Worm (Caenorhabditis elegans): ENCODE results near the gene Y82E9BR.5.
"Not testable (repeated sequence)": the region's sequence is repeated elsewhere in the genome, so short reads cannot be mapped to it uniquely, and the experiment has no call there.

Gene Y82E9BR.5

ce11 chrIII:1355320-1355719, 28.9 kb upstream of the Y82E9BR.5 start, which contains the start of gene Y82E9BL.1 (continued):
- TF ChIP-seq lag-1 (GFP tag; IDR thresholded peaks at IDR 0.05) (no peak), dpff-1 (tag; optimal IDR thresholded peaks at IDR 0.05) (no peak), F52B5.7 (tag; optimal IDR thresholded peaks at IDR 0.05) (no peak), ceh-91 (GFP tag; IDR thresholded peaks at IDR 0.05) (no peak), F10E7.11 (tag; optimal IDR thresholded peaks at IDR 0.05) (no peak)

ce11 chrIII:1357973-1358372, 26.2 kb upstream of the Y82E9BR.5 start, which contains the start of gene Y82E9BR.8:
Gene Y82E9BR.8, minus strand, starts transcription at chrIII:1358073.
- not testable (repeated sequence) for TF ChIP-seq mcd-1 (GFP tag; IDR thresholded peaks at IDR 0.05); akir-1 (GFP tag; optimal IDR thresholded peaks at IDR 0.05); ZK185.1 (tag; optimal IDR thresholded peaks at IDR 0.05; ENCODE audit: poor library complexity, severe bottlenecking)

ce11 chrIII:1359669-1360068, 24.5 kb upstream of the Y82E9BR.5 start, which contains the start of gene Y82E9BR.9:
Gene Y82E9BR.9, minus strand, starts transcription at chrIII:1359769.
- TF ChIP-seq attf-3 (GFP tag; conservative IDR thresholded peaks at IDR 0.05) (no peak), ets-4 (GFP tag; optimal IDR thresholded peaks at IDR 0.05) (no peak), nhr-90 (tag; optimal IDR thresholded peaks at IDR 0.05) (no peak), dpl-1 (GFP tag; optimal IDR thresholded peaks at IDR 0.05) (no peak), mcd-1 (GFP tag; IDR thresholded peaks at IDR 0.05) (no peak), snpc-3.4 (tag; optimal IDR thresholded peaks at IDR 0.05) (no peak), hsf-1 (GFP tag; IDR thresholded peaks at IDR 0.05) (no peak), ceh-79 (tag; optimal IDR thresholded peaks at IDR 0.05) (no peak), zim-3 (tag; optimal IDR thresholded peaks at IDR 0.05) (no peak), ztf-22 (GFP tag; optimal IDR thresholded peaks at IDR 0.05) (no peak), rpc-1 (optimal IDR thresholded peaks at IDR 0.05) (no peak), rpc-1 (tag; optimal IDR thresholded peaks at IDR 0.05) (no peak), nfyb-1 (GFP tag; IDR thresholded peaks at IDR 0.05) (no peak), ama-1 (optimal IDR thresholded peaks at IDR 0.05) (no peak), ama-1 (GFP tag; optimal IDR thresholded peaks at IDR 0.05) (no peak), gei-17 (GFP tag; optimal IDR thresholded peaks at IDR 0.05) (no peak), attf-5 (GFP tag; optimal IDR thresholded peaks at IDR 0.05) (no peak), F33H1.4 (GFP tag; IDR thresholded peaks at IDR 0.05) (no peak)

ce11 chrIII:1372563-1372962, 11.6 kb upstream of the Y82E9BR.5 start:
- TF ChIP-seq lin-26 (GFP tag; IDR thresholded peaks at IDR 0.05), result no peak
- no peak for TF ChIP-seq zim-3 (tag; optimal IDR thresholded peaks at IDR 0.05)
- TF ChIP-seq xnd-1 (tag; optimal IDR thresholded peaks at IDR 0.05), result no peak
- no peak for TF ChIP-seq attf-5 (GFP tag; optimal IDR thresholded peaks at IDR 0.05)
- no peak for TF ChIP-seq dox-1 (GFP tag; IDR thresholded peaks at IDR 0.05)
- TF ChIP-seq die-1 (tag; optimal IDR thresholded peaks at IDR 0.05), result no peak
- TF ChIP-seq cebp-1 (GFP tag; IDR thresholded peaks at IDR 0.05), result no peak
- no peak for TF ChIP-seq cebp-1 (tag; optimal IDR thresholded peaks at IDR 0.05)
- TF ChIP-seq cebp-2 (GFP tag; IDR thresholded peaks at IDR 0.05), result no peak
- no peak for TF ChIP-seq mcd-1 (GFP tag; IDR thresholded peaks at IDR 0.05)
- no peak for TF ChIP-seq unc-130 (GFP tag; optimal IDR thresholded peaks at IDR 0.05)

- TF ChIP-seq atf-7 (tag; optimal IDR thresholded peaks at IDR 0.05) (no peak), zfh-2 (GFP tag; conservative IDR thresholded peaks at IDR 0.05) (peak; percentile 67)
Measured at ce11 chrIII:1374355-1374807, 9.8 kb upstream of the Y82E9BR.5 start, which contains the start of gene Y82E9BR.20. Gene Y82E9BR.20, plus strand, starts transcription at chrIII:1374405.

All from whole organism, young adult.